Fruit fly (Drosophila melanogaster) whole organism, wandering third instar larva: ENCODE results near the gene CG15027.

Source experiments
- Abd-B ChIP-seq: fragments of >200 bp; optimal IDR thresholded peaks from 2 replicates; lab custom pipeline; 2017; ENCODE audit warnings: missing biosample characterization, missing genetic modification characterization
- CG32264 ChIP-seq: fragments of 200-800 bp; sonication (Bioruptor generic); optimal IDR thresholded peaks from 2 replicates; lab custom pipeline; 2016; ENCODE audit warnings: missing biosample characterization, missing genetic modification characterization
- CG9705 ChIP-seq: fragments of 200-800 bp; sonication (Bioruptor generic); optimal IDR thresholded peaks from 2 replicates; lab custom pipeline; 2018; ENCODE audit warnings: missing biosample characterization, mild to moderate bottlenecking, missing genetic modification characterization
- CrebA ChIP-seq: fragments of 200-800 bp; sonication (Bioruptor generic); optimal IDR thresholded peaks from 2 replicates; lab custom pipeline; 2016; ENCODE audit warnings: missing biosample characterization, mild to moderate bottlenecking, missing genetic modification characterization, borderline replicate concordance
- Dfd ChIP-seq: fragments of >200 bp; optimal IDR thresholded peaks from 2 replicates; lab custom pipeline; 2017; ENCODE audit warnings: missing biosample characterization, missing genetic modification characterization
- Dif ChIP-seq: fragments of 200-275, 200-300 bp; sonication (Bioruptor generic); optimal IDR thresholded peaks from 2 replicates; lab custom pipeline; 2018; ENCODE audit warnings: missing biosample characterization, missing genetic modification characterization; ENCODE audit not compliant: partially characterized antibody
- GATAd ChIP-seq: sonication (Bioruptor generic); optimal IDR thresholded peaks from 2 replicates; lab custom pipeline; 2016; ENCODE audit warnings: missing biosample characterization, missing genetic modification characterization
- HLH106 ChIP-seq: fragments of 200-800 bp; optimal IDR thresholded peaks from 3 replicates; lab custom pipeline; 2019; ENCODE audit warnings: missing biosample characterization, mild to moderate bottlenecking, missing genetic modification characterization, moderate library complexity
- Hnf4 ChIP-seq: fragments of 200-800 bp; sonication (Bioruptor generic); optimal IDR thresholded peaks from 2 replicates; lab custom pipeline; 2016; ENCODE audit warnings: missing biosample characterization, mild to moderate bottlenecking, missing genetic modification characterization
- Hr78 ChIP-seq: fragments of >200 bp; optimal IDR thresholded peaks from 2 replicates; lab custom pipeline; 2017; ENCODE audit warnings: missing biosample characterization, missing genetic modification characterization
- Hr83 ChIP-seq: fragments of 200-300 bp; sonication (Bioruptor generic); optimal IDR thresholded peaks from 2 replicates; lab custom pipeline; 2016; ENCODE audit warnings: missing biosample characterization, mild to moderate bottlenecking, missing genetic modification characterization, moderate library complexity; ENCODE audit not compliant: poor library complexity, severe bottlenecking
- Jra ChIP-seq: sonication (Bioruptor generic); optimal IDR thresholded peaks from 2 replicates; lab custom pipeline; 2016; ENCODE audit warnings: missing biosample characterization, missing genetic modification characterization
- Mio ChIP-seq: sonication (Bioruptor generic); optimal IDR thresholded peaks from 2 replicates; lab custom pipeline; 2016; ENCODE audit warnings: missing biosample characterization, missing genetic modification characterization
- Myc ChIP-seq: fragments of >200 bp; optimal IDR thresholded peaks from 2 replicates; lab custom pipeline; 2017
- N ChIP-seq: fragments of >200 bp; optimal IDR thresholded peaks from 2 replicates; lab custom pipeline; 2018; ENCODE audit warnings: missing biosample characterization, missing external identifiers, missing genetic modification characterization
- OdsH ChIP-seq: fragments of 200-800 bp; sonication (Bioruptor generic); optimal IDR thresholded peaks from 2 replicates; lab custom pipeline; 2016; ENCODE audit warnings: missing biosample characterization, mild to moderate bottlenecking, missing genetic modification characterization
- Rel ChIP-seq, 2 experiments: fragments of 200-800 bp; sonication (Bioruptor generic) in 1 of 2; optimal IDR thresholded peaks; 2 replicates in 1 of 2; 3 replicates in 1 of 2; lab custom pipeline; 2016 to 2019; ENCODE audit warnings: mild to moderate bottlenecking in 2 of 2, missing biosample characterization in 2 of 2, missing genetic modification characterization in 2 of 2, moderate library complexity in 1 of 2
- Sp1 ChIP-seq: fragments of 200-800 bp; sonication (Bioruptor generic); optimal IDR thresholded peaks from 3 replicates; lab custom pipeline; 2019; ENCODE audit warnings: missing biosample characterization, mild to moderate bottlenecking, missing genetic modification characterization, moderate library complexity
- Vsx2 ChIP-seq: fragments of 200-300, 225-300 bp; sonication (Bioruptor generic); optimal IDR thresholded peaks from 2 replicates; lab custom pipeline; 2018; ENCODE audit warnings: missing biosample characterization, missing genetic modification characterization; ENCODE audit not compliant: partially characterized antibody
- br ChIP-seq: fragments of 200-800 bp; sonication (Bioruptor generic); optimal IDR thresholded peaks from 2 replicates; lab custom pipeline; 2016; ENCODE audit warnings: missing biosample characterization, missing genetic modification characterization
- brk ChIP-seq: fragments of 200-800 bp; sonication (Bioruptor generic); optimal IDR thresholded peaks from 2 replicates; lab custom pipeline; 2016; ENCODE audit warnings: missing biosample characterization, mild to moderate bottlenecking, missing genetic modification characterization
- dl ChIP-seq, 2 experiments: fragments of 175-275, 200-275 bp in 1 of 2; fragments of 200-275 bp in 1 of 2; sonication (Bioruptor generic); optimal IDR thresholded peaks; lab custom pipeline; 2018; ENCODE audit warnings: mild to moderate bottlenecking in 2 of 2, missing biosample characterization in 2 of 2, missing genetic modification characterization in 2 of 2, moderate library complexity in 2 of 2; ENCODE audit not compliant: partially characterized antibody in 2 of 2, insufficient read depth in 1 of 2
- dmrt93B ChIP-seq: fragments of 200-800 bp; sonication (Bioruptor generic); optimal IDR thresholded peaks from 2 replicates; lab custom pipeline; 2018; ENCODE audit warnings: missing biosample characterization, mild to moderate bottlenecking, missing genetic modification characterization
- dsf ChIP-seq: sonication (Bioruptor generic); optimal IDR thresholded peaks from 2 replicates; lab custom pipeline; 2016; ENCODE audit warnings: missing biosample characterization, missing genetic modification characterization, borderline replicate concordance
- ey ChIP-seq: fragments of 200-800 bp; sonication (Bioruptor generic); optimal IDR thresholded peaks from 2 replicates; lab custom pipeline; 2016; ENCODE audit warnings: missing biosample characterization, missing genetic modification characterization
- foxo ChIP-seq, 2 experiments: fragments of 200-800 bp; sonication (Bioruptor generic); optimal IDR thresholded peaks; 2 replicates in 1 of 2; 3 replicates in 1 of 2; lab custom pipeline; 2016 to 2017; ENCODE audit warnings: missing biosample characterization in 2 of 2, missing genetic modification characterization in 2 of 2
- fru ChIP-seq: fragments of 200-800 bp; sonication (Bioruptor generic); optimal IDR thresholded peaks from 3 replicates; lab custom pipeline; 2016; ENCODE audit warnings: missing biosample characterization, mild to moderate bottlenecking, missing genetic modification characterization
- h ChIP-seq: fragments of 200-800 bp; sonication (Bioruptor generic); optimal IDR thresholded peaks from 3 replicates; lab custom pipeline; 2016; ENCODE audit warnings: missing biosample characterization, mild to moderate bottlenecking, missing genetic modification characterization
- jim ChIP-seq: fragments of 175-275, 200-325 bp; sonication (Bioruptor generic); optimal IDR thresholded peaks from 2 replicates; lab custom pipeline; 2016; ENCODE audit warnings: missing biosample characterization, mild to moderate bottlenecking, missing genetic modification characterization
- lola ChIP-seq: fragments of >200 bp; optimal IDR thresholded peaks from 2 replicates; lab custom pipeline; 2017; ENCODE audit warnings: missing biosample characterization, missing genetic modification characterization
- pan ChIP-seq: fragments of >200 bp; optimal IDR thresholded peaks from 2 replicates; lab custom pipeline; 2017
- psq ChIP-seq: fragments of 200-800 bp; sonication (Bioruptor generic); optimal IDR thresholded peaks from 3 replicates; lab custom pipeline; 2017; ENCODE audit warnings: missing biosample characterization, mild to moderate bottlenecking, missing genetic modification characterization, moderate library complexity
- rgr ChIP-seq: fragments of 200-800 bp; sonication (Bioruptor generic); optimal IDR thresholded peaks from 3 replicates; lab custom pipeline; 2016; ENCODE audit warnings: missing biosample characterization, mild to moderate bottlenecking, missing genetic modification characterization
- sage ChIP-seq: fragments of 200-800 bp; sonication (Bioruptor generic); optimal IDR thresholded peaks from 2 replicates; lab custom pipeline; 2016; ENCODE audit warnings: missing biosample characterization, mild to moderate bottlenecking, missing genetic modification characterization
- sv ChIP-seq: fragments of 200-800 bp; sonication (Bioruptor generic); optimal IDR thresholded peaks from 3 replicates; lab custom pipeline; 2016; ENCODE audit warnings: missing biosample characterization, missing genetic modification characterization
- tai ChIP-seq: sonication (Bioruptor generic); optimal IDR thresholded peaks from 2 replicates; lab custom pipeline; 2016; ENCODE audit warnings: missing biosample characterization, missing genetic modification characterization
- usp ChIP-seq: fragments of >200 bp; optimal IDR thresholded peaks from 2 replicates; lab custom pipeline; 2017; ENCODE audit warnings: missing biosample characterization, missing genetic modification characterization
- woc ChIP-seq: sonication (Bioruptor generic); optimal IDR thresholded peaks from 2 replicates; lab custom pipeline; 2016; ENCODE audit warnings: missing biosample characterization, mild to moderate bottlenecking, missing genetic modification characterization

Gene CG15027

dm6 chrX:15084580-15085138, 968 bp downstream of the CG15027 start, which contains the start of gene Cox17:
TSS of gene Cox17 (minus strand) at chrX:15084699.
- TF ChIP-seq N (no peak), jim (GFP tag; lab: Kevin White, UChicago) (no peak), Rel (GFP tag; optimal IDR thresholded peaks at IDR 0.05; lab: Kevin White, UChicago) (no peak), Rel (tag; optimal IDR thresholded peaks at IDR 0.05; lab: Kevin White, UChicago) (peak; percentile 51), pan (lab: Kevin White, UChicago) (no peak), Sp1 (GFP tag; lab: Kevin White, UChicago) (peak; percentile 81), ey (GFP tag; lab: Kevin White, UChicago) (peak; percentile 75), dmrt93B (GFP tag; lab: Kevin White, UChicago) (peak; percentile 75), dsf (GFP tag; lab: Kevin White, UChicago) (peak; percentile 70), psq (GFP tag; lab: Kevin White, UChicago) (peak; percentile 75), Hr78 (no peak), sv (GFP tag; lab: Kevin White, UChicago) (peak; percentile 81), fru (GFP tag; lab: Kevin White, UChicago) (peak; percentile 83), Hr83 (GFP tag; lab: Kevin White, UChicago) (peak; percentile 47), woc (peak; percentile 83), Vsx2 (GFP tag; lab: Kevin White, UChicago) (no peak), CG32264 (peak; percentile 3), h (peak; percentile 84), CG9705 (GFP tag; lab: Kevin White, UChicago) (peak; percentile 70), tai (peak; percentile 82), rgr (GFP tag; lab: Kevin White, UChicago) (peak; percentile 76), sage (GFP tag; lab: Kevin White, UChicago) (peak; percentile 20), OdsH (GFP tag; lab: Kevin White, UChicago) (peak; percentile 73), GATAd (GFP tag; lab: Kevin White, UChicago) (peak; percentile 31), dl (GFP tag; optimal IDR thresholded peaks at IDR 0.05; lab: Kevin White, UChicago; ENCODE audit: insufficient read depth in 1 of 2, partially characterized antibody in 2 of 2) (no peak), Hnf4 (GFP tag; lab: Kevin White, UChicago) (peak; percentile 73), brk (GFP tag; lab: Kevin White, UChicago) (peak; percentile 74), Jra (GFP tag; lab: Kevin White, UChicago) (peak; percentile 77), br (peak; percentile 70), Abd-B (GFP tag; lab: Kevin White, UChicago) (no peak), Myc (lab: Kevin White, UChicago) (peak; percentile 57), lola (GFP tag; lab: Kevin White, UChicago) (no peak), Mio (no peak), Dif (no peak), HLH106 (peak; percentile 85), CrebA (GFP tag; lab: Kevin White, UChicago) (no peak), usp (GFP tag; lab: Kevin White, UChicago) (no peak), foxo (GFP tag; optimal IDR thresholded peaks at IDR 0.05; lab: Kevin White, UChicago) (peak in 1 of 2 experiments; percentile 86), Dfd (peak; percentile 7)

DNA sequence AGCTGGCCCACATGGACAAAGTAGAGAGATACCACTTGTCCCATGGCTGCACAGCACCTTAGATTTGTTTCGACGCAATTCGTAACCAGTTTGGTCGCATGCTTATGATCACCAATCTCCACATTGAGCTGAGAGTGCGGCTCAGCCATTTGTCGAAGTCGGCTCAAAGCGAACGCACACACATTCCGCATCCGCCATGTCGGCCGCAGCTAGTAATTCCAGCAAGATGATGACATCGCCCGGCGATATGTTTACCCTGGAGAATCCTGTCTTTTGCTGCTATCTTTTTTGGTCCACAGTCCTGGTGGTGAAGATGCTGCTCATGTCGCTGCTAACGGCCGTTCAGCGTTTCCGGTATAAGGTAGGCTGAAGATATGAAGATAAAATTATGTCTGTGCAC, 2.9 kb downstream of the CG15027 start, which contains the start of gene CG33178:
TSS of gene CG33178 (plus strand) at position 147 of the 400 bp plus-strand sequence.
- TF ChIP-seq Vsx2 (GFP tag; lab: Kevin White, UChicago) (no peak), Jra (GFP tag; lab: Kevin White, UChicago) (no peak), dmrt93B (GFP tag; lab: Kevin White, UChicago) (no peak), N (no peak), usp (GFP tag; lab: Kevin White, UChicago) (no peak), fru (GFP tag; lab: Kevin White, UChicago) (no peak), CG9705 (GFP tag; lab: Kevin White, UChicago) (no peak)
